Fruit fly (Drosophila melanogaster) Kc167 (cell line): ENCODE data around the gene wnd.

Experiments
- Sin3A ChIP-seq: fragments of >200 bp; optimal IDR thresholded peaks from 2 replicates; lab custom pipeline; 2018; ENCODE audit warnings: missing external identifiers
- h ChIP-seq: fragments of >200 bp; optimal IDR thresholded peaks from 3 replicates; lab custom pipeline; 2018; ENCODE audit warnings: missing external identifiers
- insv ChIP-seq: fragments of >200 bp; optimal IDR thresholded peaks from 3 replicates; lab custom pipeline; 2018; ENCODE audit warnings: missing external identifiers
- psq ChIP-seq: fragments of >200 bp; optimal IDR thresholded peaks from 2 replicates; lab custom pipeline; 2017; ENCODE audit warnings: missing external identifiers
- ttk ChIP-seq: sonication (Bioruptor generic); optimal IDR thresholded peaks from 2 replicates; lab custom pipeline; 2017; ENCODE audit warnings: missing external identifiers

- no peak for TF ChIP-seq Sin3A (lab: Kevin White, UChicago)
- TF ChIP-seq h (lab: Kevin White, UChicago), result no peak
- no peak for TF ChIP-seq insv
- TF ChIP-seq ttk, result no peak
- TF ChIP-seq psq (lab: Kevin White, UChicago), result no peak
Measured at dm6 chr3L:19682902-19683301, 47.3 kb upstream of the wnd start.
